Fruit fly (Drosophila melanogaster): ENCODE measurements around the gene Bx42.

DNA sequence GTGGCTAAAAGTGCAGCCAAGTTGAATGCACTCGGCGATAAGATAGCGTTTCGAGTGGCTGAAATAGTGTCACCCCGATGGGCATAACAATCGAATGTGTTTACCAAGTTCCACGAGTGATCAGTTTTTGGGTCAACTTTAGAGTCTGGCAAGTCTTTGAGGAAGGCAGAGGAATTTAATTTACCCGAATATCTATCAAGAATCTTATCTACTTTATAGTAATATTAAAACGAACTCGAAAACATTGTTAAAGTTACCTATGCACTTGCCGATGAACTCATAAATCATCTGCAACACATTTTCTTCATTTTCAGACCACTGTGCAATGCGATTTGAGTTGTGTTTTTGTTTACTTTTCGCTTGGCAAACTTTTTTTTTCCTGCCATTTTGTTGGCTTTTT lies 45.1 kb downstream of the Bx42 start:
- TF ChIP-seq dmrt93B (GFP tag; optimal IDR thresholded peaks at IDR 0.05), result no peak
- TF ChIP-seq pan (optimal IDR thresholded peaks at IDR 0.05), result no peak
- TF ChIP-seq Hr78 (GFP tag; optimal IDR thresholded peaks at IDR 0.05), result no peak
- peak; percentile 23 for TF ChIP-seq h (GFP tag; optimal IDR thresholded peaks at IDR 0.05)
- TF ChIP-seq foxo (GFP tag; optimal IDR thresholded peaks at IDR 0.05), result peak in 1 of 2 experiments; percentile 18
- no peak for TF ChIP-seq psq (GFP tag; optimal IDR thresholded peaks at IDR 0.05)
- no peak for TF ChIP-seq dl (GFP tag; optimal IDR thresholded peaks at IDR 0.05; ENCODE audit: insufficient read depth in 1 of 2, partially characterized antibody in 2 of 2)
- TF ChIP-seq Jra (GFP tag; optimal IDR thresholded peaks at IDR 0.05), result no peak
- TF ChIP-seq dsf (GFP tag; optimal IDR thresholded peaks at IDR 0.05; ENCODE audit: borderline replicate concordance), result no peak
- TF ChIP-seq Mio (GFP tag; optimal IDR thresholded peaks at IDR 0.05), result no peak

Data from whole organism, wandering third instar larva.